Worm (Caenorhabditis elegans) whole organism, early embryonic: ENCODE results near the gene srw-23.

ENCODE experiments used
- B0310.2 ChIP-seq: sonication (generic microtip); optimal IDR thresholded peaks from 2 replicates; lab custom pipeline; 2016; ENCODE audit warnings: mild to moderate bottlenecking, missing genetic modification characterization, missing compliant biosample characterization
- aly-1 ChIP-seq: sonication (generic microtip); optimal IDR thresholded peaks from 2 replicates; lab custom pipeline; 2016; ENCODE audit warnings: missing genetic modification characterization, missing compliant biosample characterization
- ama-1 ChIP-seq: fragments of 150-350 bp; optimal IDR thresholded peaks from 2 replicates; lab custom pipeline; 2014
- ceh-36 ChIP-seq: sonication (generic microtip); optimal IDR thresholded peaks from 2 replicates; lab custom pipeline; 2016; ENCODE audit warnings: missing genetic modification characterization, inconsistent platforms, missing compliant biosample characterization
- ets-7 ChIP-seq: sonication (generic microtip); optimal IDR thresholded peaks from 2 replicates; lab custom pipeline; 2016; ENCODE audit warnings: missing genotype, missing genetic modification characterization, missing compliant biosample characterization
- flt-1 ChIP-seq: fragments of 200-800 bp; sonication (Bioruptor generic); IDR thresholded peaks from 2 replicates; pipeline ENCODE4 v1.3.6; 2022; ENCODE audit warnings: missing genetic modification characterization, missing compliant biosample characterization
- scrt-1 ChIP-seq: fragments of 200-800 bp; sonication (Bioruptor generic); IDR thresholded peaks from 2 replicates; pipeline ENCODE4 v1.3.6; 2022; ENCODE audit warnings: missing genetic modification characterization, missing compliant biosample characterization
- sea-1 ChIP-seq: fragments of 200-800 bp; sonication (Bioruptor generic); conservative IDR thresholded peaks from 2 replicates; pipeline ENCODE4 v1.3.6; 2022; ENCODE audit warnings: missing genetic modification characterization, missing compliant biosample characterization

ce11 chrV:16874966-16875365 is 1.2 kb downstream of the srw-23 start, which contains the start of gene F49A5.10:
- TF ChIP-seq ceh-36 (tag; lab: Kevin White, UChicago) = no peak
- TF ChIP-seq ama-1 (lab: Kevin White, UChicago) = no peak
- no peak for TF ChIP-seq ets-7
- TF ChIP-seq sea-1 (GFP tag; lab: Robert Waterston, UW) = no peak
- no peak for TF ChIP-seq flt-1 (GFP tag; lab: Robert Waterston, UW)
- TF ChIP-seq scrt-1 (GFP tag; lab: Robert Waterston, UW) = no peak
- TF ChIP-seq aly-1 (tag; lab: Kevin White, UChicago) = no peak
- TF ChIP-seq B0310.2 (tag; lab: Kevin White, UChicago) = no peak
